Worm (Caenorhabditis elegans): ENCODE measurements around the gene rnf-113.
A peak's percentile ranks its signal among the peaks of the same experiment; 100 is the strongest.

The rnf-113 gene

DNA sequence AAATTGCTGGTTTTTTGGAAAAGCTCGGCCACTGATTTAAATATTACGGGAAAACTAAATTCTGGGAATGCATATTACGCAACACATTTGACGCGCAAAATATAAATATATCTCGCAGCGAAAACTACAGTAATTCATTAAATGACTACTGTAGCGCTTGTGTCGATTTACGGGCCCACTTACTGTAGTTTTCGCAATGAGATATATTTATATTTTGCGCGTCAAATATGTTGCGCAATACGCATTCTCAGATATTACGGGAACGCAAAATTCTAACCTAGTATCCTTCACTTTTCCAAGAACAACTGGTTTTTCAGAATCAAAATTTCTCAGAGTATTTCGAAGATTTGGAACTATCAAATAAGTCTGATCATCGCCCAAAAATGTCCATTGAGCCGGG is 47.8 kb downstream of the rnf-113 start:
- no peak for TF ChIP-seq snpc-4 (tag; optimal IDR thresholded peaks at IDR 0.05)
- TF ChIP-seq elt-3 (tag; optimal IDR thresholded peaks at IDR 0.05): no peak
- TF ChIP-seq nhr-12 (tag; optimal IDR thresholded peaks at IDR 0.05): no peak
- TF ChIP-seq nhr-77 (tag; optimal IDR thresholded peaks at IDR 0.05): no peak
- TF ChIP-seq daf-12 (tag; optimal IDR thresholded peaks at IDR 0.05): no peak
- TF ChIP-seq ceh-82 (tag; optimal IDR thresholded peaks at IDR 0.05): no peak
- no peak for TF ChIP-seq fkh-2 (tag; optimal IDR thresholded peaks at IDR 0.05)
- no peak for TF ChIP-seq unc-62 (GFP tag; optimal IDR thresholded peaks at IDR 0.05)

DNA sequence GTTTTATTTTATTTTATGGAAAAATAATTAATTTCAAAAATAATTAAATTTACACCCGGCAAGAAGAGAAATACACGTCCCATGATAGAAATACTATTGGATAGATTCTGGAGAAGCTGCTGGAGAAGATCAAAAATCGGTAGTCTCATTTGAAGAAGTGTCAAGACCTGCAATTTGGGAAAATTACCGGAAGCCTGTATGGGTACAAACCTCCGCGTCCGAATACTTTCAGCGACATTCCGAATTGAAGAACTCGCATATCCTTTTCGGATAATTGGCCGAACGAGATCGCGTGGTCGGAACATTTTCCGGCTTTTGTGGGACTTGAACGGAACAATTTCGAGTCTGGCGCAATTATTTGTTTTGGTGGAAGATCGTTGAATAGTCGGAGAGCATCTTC is 49.0 kb downstream of the rnf-113 start:
- TF ChIP-seq unc-39 (tag; optimal IDR thresholded peaks at IDR 0.05) (no peak), mml-1 (tag; optimal IDR thresholded peaks at IDR 0.05) (no peak), egl-5 (tag; optimal IDR thresholded peaks at IDR 0.05) (no peak), eor-1 (tag; optimal IDR thresholded peaks at IDR 0.05) (no peak), R02D3.7 (tag; optimal IDR thresholded peaks at IDR 0.05) (no peak), aly-2 (tag; optimal IDR thresholded peaks at IDR 0.05) (no peak), nhr-237 (tag; optimal IDR thresholded peaks at IDR 0.05) (no peak), nhr-28 (tag; optimal IDR thresholded peaks at IDR 0.05) (no peak)

DNA sequence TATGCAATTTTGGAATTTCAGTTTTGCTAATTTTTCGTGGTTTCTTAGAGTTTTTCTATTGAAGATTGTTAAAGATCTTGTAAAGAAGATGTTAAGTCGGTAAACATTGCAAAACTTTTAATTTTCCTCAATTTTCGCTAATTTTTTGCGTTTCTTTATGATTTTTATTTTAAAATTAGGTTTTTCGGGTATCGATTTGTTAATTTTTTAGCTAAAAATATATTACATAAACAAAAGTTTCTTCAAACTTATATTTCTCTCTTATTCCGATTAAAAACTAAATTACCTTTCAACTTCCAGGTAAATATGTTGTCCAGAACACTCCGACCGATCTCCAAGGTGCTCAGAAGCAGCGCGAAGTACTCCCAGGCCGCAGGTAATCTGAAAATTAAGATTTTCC is 50.0 kb downstream of the rnf-113 start, which contains the start of gene mrpl-12:
Gene mrpl-12, plus strand, starts transcription at position 301 of the 400 bp plus-strand sequence.
- no peak for TF ChIP-seq jun-1 (tag; optimal IDR thresholded peaks at IDR 0.05)
- TF ChIP-seq ama-1 (optimal IDR thresholded peaks at IDR 0.05): no peak
- no peak for TF ChIP-seq R02D3.7 (tag; optimal IDR thresholded peaks at IDR 0.05)
- no peak for TF ChIP-seq unc-62 (GFP tag; optimal IDR thresholded peaks at IDR 0.05)
- TF ChIP-seq hmg-11 (tag; optimal IDR thresholded peaks at IDR 0.05): no peak
- TF ChIP-seq lin-39 (tag; optimal IDR thresholded peaks at IDR 0.05): no peak
- no peak for TF ChIP-seq eor-1 (tag; optimal IDR thresholded peaks at IDR 0.05)
- no peak for TF ChIP-seq ceh-16 (tag; optimal IDR thresholded peaks at IDR 0.05)

DNA sequence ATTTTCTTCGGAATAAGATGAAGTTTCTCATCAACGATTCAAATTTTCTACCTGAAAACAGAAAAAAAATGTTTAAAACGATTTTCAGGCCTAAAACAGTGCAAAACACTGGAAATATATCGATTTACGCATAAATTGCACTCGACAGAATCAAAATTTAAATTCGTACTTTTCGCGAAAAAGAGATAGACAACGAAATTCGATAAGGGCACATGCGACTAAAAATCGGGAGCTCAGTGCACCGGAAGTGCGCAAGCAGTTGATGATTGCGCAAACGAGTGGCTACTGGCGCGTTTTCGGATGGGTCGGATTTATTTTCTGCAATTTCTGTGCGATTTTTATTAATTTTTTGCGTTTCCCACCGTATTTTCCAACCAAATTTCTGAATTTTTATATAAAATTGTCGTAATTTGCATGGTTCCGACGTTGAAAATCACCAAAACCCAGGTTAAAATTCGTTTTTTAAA is 50.4 kb downstream of the rnf-113 start, which contains the start of the genes Y39A1A.21 and Y39A1A.22:
Gene Y39A1A.21, minus strand, starts transcription at position 51 of the 467 bp plus-strand sequence.
Gene Y39A1A.22, minus strand, starts transcription at position 57 of the 467 bp plus-strand sequence.
- TF ChIP-seq ceh-16 (tag; optimal IDR thresholded peaks at IDR 0.05) (no peak), nhr-67 (tag; optimal IDR thresholded peaks at IDR 0.05) (no peak), hmg-11 (tag; optimal IDR thresholded peaks at IDR 0.05) (peak; percentile 79), fkh-2 (tag; optimal IDR thresholded peaks at IDR 0.05) (no peak), lin-15B (tag; optimal IDR thresholded peaks at IDR 0.05) (peak; percentile 83), nhr-28 (tag; optimal IDR thresholded peaks at IDR 0.05) (no peak), fos-1 (tag; optimal IDR thresholded peaks at IDR 0.05) (no peak), unc-62 (GFP tag; optimal IDR thresholded peaks at IDR 0.05) (no peak), pqm-1 (tag; optimal IDR thresholded peaks at IDR 0.05) (no peak), tbx-2 (tag; optimal IDR thresholded peaks at IDR 0.05) (peak; percentile 76), zag-1 (tag; optimal IDR thresholded peaks at IDR 0.05) (no peak), fkh-10 (GFP tag; optimal IDR thresholded peaks at IDR 0.05) (peak; percentile 83), egl-27 (tag; optimal IDR thresholded peaks at IDR 0.05) (no peak), eor-1 (tag; optimal IDR thresholded peaks at IDR 0.05) (no peak), elt-1 (tag; optimal IDR thresholded peaks at IDR 0.05) (no peak), nhr-23 (tag; optimal IDR thresholded peaks at IDR 0.05) (peak; percentile 63), daf-12 (tag; optimal IDR thresholded peaks at IDR 0.05) (no peak), egl-5 (tag; optimal IDR thresholded peaks at IDR 0.05) (peak; percentile 72), mdl-1 (tag; optimal IDR thresholded peaks at IDR 0.05) (no peak), skn-1 (tag; optimal IDR thresholded peaks at IDR 0.05) (peak; percentile 59), ceh-82 (tag; optimal IDR thresholded peaks at IDR 0.05) (peak; percentile 1), nfya-1 (tag; optimal IDR thresholded peaks at IDR 0.05; ENCODE audit: insufficient read depth) (peak; percentile 88), pha-4 (tag; optimal IDR thresholded peaks at IDR 0.05) (peak; percentile 81), ztf-11 (tag; optimal IDR thresholded peaks at IDR 0.05) (no peak), nhr-43 (tag; optimal IDR thresholded peaks at IDR 0.05; ENCODE audit: poor library complexity, severe bottlenecking) (peak; percentile 57), elt-3 (tag; optimal IDR thresholded peaks at IDR 0.05) (no peak), snpc-4 (tag; optimal IDR thresholded peaks at IDR 0.05) (peak; percentile 79), nhr-25 (tag; optimal IDR thresholded peaks at IDR 0.05) (no peak), ceh-28 (tag; optimal IDR thresholded peaks at IDR 0.05) (peak; percentile 67), ceh-9 (tag; optimal IDR thresholded peaks at IDR 0.05) (no peak), unc-39 (tag; optimal IDR thresholded peaks at IDR 0.05) (no peak), nhr-77 (tag; optimal IDR thresholded peaks at IDR 0.05) (no peak), lin-39 (tag; optimal IDR thresholded peaks at IDR 0.05) (peak; percentile 70), elt-2 (tag; optimal IDR thresholded peaks at IDR 0.05) (peak; percentile 64), R02D3.7 (tag; optimal IDR thresholded peaks at IDR 0.05) (peak; percentile 51), jun-1 (tag; optimal IDR thresholded peaks at IDR 0.05) (peak; percentile 55), aly-2 (tag; optimal IDR thresholded peaks at IDR 0.05) (no peak), nhr-237 (tag; optimal IDR thresholded peaks at IDR 0.05) (no peak), lsy-12 (tag; optimal IDR thresholded peaks at IDR 0.05) (peak; percentile 44), sea-2 (GFP tag; optimal IDR thresholded peaks at IDR 0.05) (no peak)
